Worm (Caenorhabditis elegans): ENCODE results near the gene C33H5.2.

- no peak for TF ChIP-seq ztf-23 (GFP tag; IDR thresholded peaks at IDR 0.05)
- TF ChIP-seq klf-2 (GFP tag; conservative IDR thresholded peaks at IDR 0.05) = no peak
- no peak for TF ChIP-seq tab-1 (GFP tag; IDR thresholded peaks at IDR 0.05)
- TF ChIP-seq cog-1 (tag; optimal IDR thresholded peaks at IDR 0.05) = no peak
- no peak for TF ChIP-seq ztf-29 (GFP tag; IDR thresholded peaks at IDR 0.05)
- no peak for TF ChIP-seq med-1 (GFP tag; optimal IDR thresholded peaks at IDR 0.05; ENCODE audit: insufficient read depth)
- TF ChIP-seq ref-1 (GFP tag; conservative IDR thresholded peaks at IDR 0.05) = no peak
These were observed 20.9 kb upstream of the C33H5.2 start, which contains the start of gene tag-321 for ce11 chrIV:7783801-7784411.

Measured in whole organism, midembryonic.